Worm (Caenorhabditis elegans): ENCODE data around the gene math-15.

Gene math-15

ce11 chrII:1901981-1902380 is 35.8 kb downstream of the math-15 start, which contains the start of gene math-23:
TSS of gene math-23 (plus strand) at chrII:1902281.
- TF ChIP-seq pqm-1 (tag; optimal IDR thresholded peaks at IDR 0.05), result no peak
- TF ChIP-seq nhr-237 (tag; optimal IDR thresholded peaks at IDR 0.05), result no peak
- TF ChIP-seq ama-1 (optimal IDR thresholded peaks at IDR 0.05), result no peak
- no peak for TF ChIP-seq pha-4 (tag; optimal IDR thresholded peaks at IDR 0.05)
- no peak for TF ChIP-seq ceh-82 (tag; optimal IDR thresholded peaks at IDR 0.05)
- no peak for TF ChIP-seq lin-39 (tag; optimal IDR thresholded peaks at IDR 0.05)
- no peak for TF ChIP-seq jun-1 (tag; optimal IDR thresholded peaks at IDR 0.05)
- TF ChIP-seq ceh-28 (tag; optimal IDR thresholded peaks at IDR 0.05), result no peak
- TF ChIP-seq fos-1 (tag; optimal IDR thresholded peaks at IDR 0.05), result no peak
- no peak for TF ChIP-seq nhr-76 (tag; optimal IDR thresholded peaks at IDR 0.05)
- no peak for TF ChIP-seq aly-2 (tag; optimal IDR thresholded peaks at IDR 0.05)
- no peak for TF ChIP-seq unc-62 (GFP tag; optimal IDR thresholded peaks at IDR 0.05)
- TF ChIP-seq ztf-11 (tag; optimal IDR thresholded peaks at IDR 0.05), result no peak
- TF ChIP-seq ceh-16 (tag; optimal IDR thresholded peaks at IDR 0.05), result no peak
- no peak for TF ChIP-seq sea-2 (GFP tag; optimal IDR thresholded peaks at IDR 0.05)

ce11 chrII:1905104-1905503 is 38.9 kb downstream of the math-15 start, which contains the start of gene math-22:
TSS of gene math-22 (plus strand) at chrII:1905404.
- TF ChIP-seq R02D3.7 (tag; optimal IDR thresholded peaks at IDR 0.05) (no peak), pqm-1 (tag; optimal IDR thresholded peaks at IDR 0.05) (peak; percentile 16)

ce11 chrII:1912741-1913140 is 46.6 kb downstream of the math-15 start, which contains the start of gene math-31:
TSS of gene math-31 (minus strand) at chrII:1912841.
- no peak for TF ChIP-seq fkh-2 (tag; optimal IDR thresholded peaks at IDR 0.05)
- no peak for TF ChIP-seq daf-12 (tag; optimal IDR thresholded peaks at IDR 0.05)
- TF ChIP-seq elt-2 (tag; optimal IDR thresholded peaks at IDR 0.05), result no peak
- no peak for TF ChIP-seq zag-1 (tag; optimal IDR thresholded peaks at IDR 0.05)
- no peak for TF ChIP-seq hmg-11 (tag; optimal IDR thresholded peaks at IDR 0.05)
- TF ChIP-seq jun-1 (tag; optimal IDR thresholded peaks at IDR 0.05), result no peak
- TF ChIP-seq nhr-23 (tag; optimal IDR thresholded peaks at IDR 0.05), result no peak
- no peak for TF ChIP-seq lin-39 (tag; optimal IDR thresholded peaks at IDR 0.05)
- no peak for TF ChIP-seq snpc-4 (tag; optimal IDR thresholded peaks at IDR 0.05)
- no peak for TF ChIP-seq nhr-25 (tag; optimal IDR thresholded peaks at IDR 0.05)
- TF ChIP-seq nhr-43 (tag; optimal IDR thresholded peaks at IDR 0.05; ENCODE audit: poor library complexity, severe bottlenecking), result no peak
- no peak for TF ChIP-seq nhr-77 (tag; optimal IDR thresholded peaks at IDR 0.05)
- TF ChIP-seq unc-62 (GFP tag; optimal IDR thresholded peaks at IDR 0.05), result no peak
